Fruit fly (Drosophila melanogaster): ENCODE data around the gene CG8064.

dm6 chr3R:18292371-18292770 lies 8.9 kb downstream of the CG8064 start:
- no peak for TF ChIP-seq insv (optimal IDR thresholded peaks at IDR 0.05)
- TF ChIP-seq Sin3A (optimal IDR thresholded peaks at IDR 0.05): no peak

Data from Kc167 (cell line).